Worm (Caenorhabditis elegans) whole organism, young adult: ENCODE results near the gene B0280.11.

ENCODE experiments used
- B0035.1 ChIP-seq: sonication (generic microtip); optimal IDR thresholded peaks from 2 replicates; lab custom pipeline; 2016; ENCODE audit warnings: missing genetic modification characterization, mild to moderate bottlenecking, missing compliant biosample characterization, missing genotype, missing genetic modification reagents
- C06A6.2 ChIP-seq: fragments of 200-800 bp; sonication (Bioruptor generic); conservative IDR thresholded peaks from 2 replicates; pipeline ENCODE4 v1.3.6; 2022; ENCODE audit warnings: missing genetic modification characterization, missing compliant biosample characterization
- C17E4.6 ChIP-seq: fragments of 200-800 bp; sonication (Bioruptor generic); IDR thresholded peaks from 2 replicates; pipeline ENCODE4 v1.3.6; 2022; ENCODE audit warnings: missing genetic modification reagents, missing genetic modification characterization, missing compliant biosample characterization
- D2030.7 ChIP-seq: fragments of 200-800 bp; sonication (Bioruptor generic); IDR thresholded peaks from 2 replicates; pipeline ENCODE4 v1.3.6; 2022; ENCODE audit warnings: missing genetic modification reagents, missing genetic modification characterization, missing compliant biosample characterization
- F10E7.11 ChIP-seq: sonication (generic microtip); optimal IDR thresholded peaks from 2 replicates; lab custom pipeline; 2017; ENCODE audit warnings: mild to moderate bottlenecking, missing genetic modification characterization, moderate library complexity, missing compliant biosample characterization
- F23B12.7 ChIP-seq: sonication (generic microtip); optimal IDR thresholded peaks from 2 replicates; lab custom pipeline; 2017; ENCODE audit warnings: missing genetic modification characterization, mild to moderate bottlenecking, missing compliant biosample characterization, antibody characterized with exemption, moderate library complexity; ENCODE audit not compliant: insufficient read depth
- F33H1.4 ChIP-seq: fragments of 200-800 bp; sonication (Bioruptor generic); IDR thresholded peaks from 2 replicates; pipeline ENCODE4 v1.3.6; 2022; ENCODE audit warnings: missing genetic modification reagents, missing genetic modification characterization, missing compliant biosample characterization
- F39B2.1 ChIP-seq: fragments of 200-800 bp; sonication (Bioruptor generic); IDR thresholded peaks from 2 replicates; pipeline ENCODE4 v1.3.6; 2022; ENCODE audit warnings: missing genetic modification reagents, missing genetic modification characterization, missing compliant biosample characterization
- F49E8.2 ChIP-seq: sonication (generic microtip); optimal IDR thresholded peaks from 3 replicates; lab custom pipeline; 2017; ENCODE audit warnings: missing genetic modification characterization, mild to moderate bottlenecking, missing compliant biosample characterization, antibody characterized with exemption, moderate library complexity; ENCODE audit not compliant: insufficient read depth
- T26A5.8 ChIP-seq: sonication (generic microtip); optimal IDR thresholded peaks from 2 replicates; lab custom pipeline; 2016; ENCODE audit warnings: missing genetic modification characterization, missing compliant biosample characterization
- Y53F4B.3 ChIP-seq: fragments of 200-800 bp; sonication (Bioruptor generic); IDR thresholded peaks from 2 replicates; pipeline ENCODE4 v1.3.6; 2022; ENCODE audit warnings: missing genetic modification reagents, missing genetic modification characterization, missing compliant biosample characterization
- Y53G8AR.9 ChIP-seq: fragments of 200-800 bp; sonication (Bioruptor generic); conservative IDR thresholded peaks from 2 replicates; pipeline ENCODE4 v1.3.6; 2022; ENCODE audit warnings: missing genetic modification reagents, missing genetic modification characterization, missing compliant biosample characterization
- Y56A3A.18 ChIP-seq: fragments of 200-800 bp; sonication (Bioruptor generic); IDR thresholded peaks from 2 replicates; pipeline ENCODE4 v1.3.6; 2022; ENCODE audit warnings: missing genetic modification reagents, missing genetic modification characterization, missing compliant biosample characterization
- Y79H2A.3 ChIP-seq: fragments of 200-800 bp; sonication (Bioruptor generic); conservative IDR thresholded peaks from 2 replicates; pipeline ENCODE4 v1.3.6; 2022; ENCODE audit warnings: missing genetic modification reagents, missing genetic modification characterization, missing compliant biosample characterization
- Y95B8A.8 ChIP-seq: fragments of 200-800 bp; sonication (Bioruptor generic); IDR thresholded peaks from 2 replicates; pipeline ENCODE4 v1.3.6; 2022; ENCODE audit warnings: missing genetic modification reagents, missing genetic modification characterization, missing compliant biosample characterization
- akir-1 ChIP-seq: fragments of 200-800 bp; sonication (Bioruptor generic); optimal IDR thresholded peaks from 2 replicates; lab custom pipeline; 2018; ENCODE audit warnings: mild to moderate bottlenecking, missing genetic modification characterization, moderate library complexity, missing compliant biosample characterization
- atf-7 ChIP-seq: sonication (generic microtip); optimal IDR thresholded peaks from 2 replicates; lab custom pipeline; 2017; ENCODE audit warnings: mild to moderate bottlenecking, missing genetic modification characterization, missing compliant biosample characterization
- attf-5 ChIP-seq: fragments of 200-800 bp; sonication (Bioruptor generic); optimal IDR thresholded peaks from 2 replicates; lab custom pipeline; 2018; ENCODE audit warnings: mild to moderate bottlenecking, missing genetic modification characterization, missing compliant biosample characterization
- cebp-2 ChIP-seq: fragments of 200-800 bp; sonication (Bioruptor generic); IDR thresholded peaks from 2 replicates; pipeline ENCODE4 v1.3.6; 2022; ENCODE audit warnings: missing genetic modification characterization, missing compliant biosample characterization
- ceh-100 ChIP-seq: fragments of 200-800 bp; sonication (Bioruptor generic); IDR thresholded peaks from 2 replicates; pipeline ENCODE4 v1.3.6; 2022; ENCODE audit warnings: missing genetic modification reagents, missing genetic modification characterization, missing compliant biosample characterization
- ceh-27 ChIP-seq: fragments of 200-800 bp; sonication (Bioruptor generic); optimal IDR thresholded peaks from 2 replicates; lab custom pipeline; 2018; ENCODE audit warnings: mild to moderate bottlenecking, missing genetic modification characterization, moderate library complexity, missing compliant biosample characterization
- ceh-58 ChIP-seq: fragments of 200-800 bp; sonication (Bioruptor generic); IDR thresholded peaks from 2 replicates; pipeline ENCODE4 v1.3.6; 2022; ENCODE audit warnings: missing genetic modification characterization, missing compliant biosample characterization
- ceh-91 ChIP-seq: fragments of 200-800 bp; sonication (Bioruptor generic); IDR thresholded peaks from 2 replicates; pipeline ENCODE4 v1.3.6; 2022; ENCODE audit warnings: missing genetic modification reagents, missing genetic modification characterization, missing compliant biosample characterization
- die-1 ChIP-seq: sonication (generic microtip); optimal IDR thresholded peaks from 2 replicates; lab custom pipeline; 2016; ENCODE audit warnings: missing genotype, mild to moderate bottlenecking, missing genetic modification characterization, missing compliant biosample characterization
- dox-1 ChIP-seq: fragments of 200-800 bp; sonication (Bioruptor generic); IDR thresholded peaks from 2 replicates; pipeline ENCODE4 v1.3.6; 2022; ENCODE audit warnings: missing genetic modification reagents, missing genetic modification characterization, missing compliant biosample characterization
- dpff-1 ChIP-seq: sonication (generic microtip); optimal IDR thresholded peaks from 2 replicates; lab custom pipeline; 2017; ENCODE audit warnings: mild to moderate bottlenecking, missing genetic modification characterization, missing compliant biosample characterization
- dpl-1 ChIP-seq: fragments of 150-350 bp; optimal IDR thresholded peaks from 2 replicates; lab custom pipeline; 2014; ENCODE audit warnings: missing biosample characterization, missing genetic modification reagents, missing genetic modification characterization
- egrh-3 ChIP-seq: fragments of 200-800 bp; sonication (Bioruptor generic); IDR thresholded peaks from 2 replicates; pipeline ENCODE4 v1.3.6; 2022; ENCODE audit warnings: missing genetic modification reagents, missing genetic modification characterization, missing compliant biosample characterization
- ekl-4 ChIP-seq: fragments of 200-800 bp; sonication (Bioruptor generic); IDR thresholded peaks from 2 replicates; pipeline ENCODE4 v1.3.6; 2022; ENCODE audit warnings: missing genetic modification reagents, missing genetic modification characterization, missing compliant biosample characterization
- ets-4 ChIP-seq: fragments of 200-800 bp; sonication (Bioruptor generic); optimal IDR thresholded peaks from 2 replicates; lab custom pipeline; 2018; ENCODE audit warnings: mild to moderate bottlenecking, missing genetic modification characterization, missing compliant biosample characterization
- gei-17 ChIP-seq: fragments of 200-800 bp; sonication (Bioruptor generic); optimal IDR thresholded peaks from 2 replicates; lab custom pipeline; 2018; ENCODE audit warnings: mild to moderate bottlenecking, missing genetic modification characterization, missing compliant biosample characterization
- hlh-12 ChIP-seq: sonication (generic microtip); optimal IDR thresholded peaks from 2 replicates; lab custom pipeline; 2016; ENCODE audit warnings: missing genetic modification characterization, missing compliant biosample characterization
- let-526 ChIP-seq: fragments of 200-800 bp; sonication (Bioruptor generic); IDR thresholded peaks from 2 replicates; pipeline ENCODE4 v1.3.6; 2022; ENCODE audit warnings: missing genetic modification reagents, missing genetic modification characterization, missing compliant biosample characterization
- lsl-1 ChIP-seq: fragments of 200-800 bp; sonication (Bioruptor generic); optimal IDR thresholded peaks from 2 replicates; lab custom pipeline; 2018; ENCODE audit warnings: mild to moderate bottlenecking, missing genetic modification characterization, moderate library complexity, missing compliant biosample characterization
- madf-10 ChIP-seq: sonication (generic microtip); optimal IDR thresholded peaks from 2 replicates; lab custom pipeline; 2016; ENCODE audit warnings: mild to moderate bottlenecking, missing genetic modification characterization, missing compliant biosample characterization
- madf-3 ChIP-seq: fragments of 200-800 bp; sonication (Bioruptor generic); IDR thresholded peaks from 2 replicates; pipeline ENCODE4 v1.3.6; 2022; ENCODE audit warnings: missing genetic modification reagents, missing genetic modification characterization, missing compliant biosample characterization
- nfya-2 ChIP-seq: fragments of 200-800 bp; sonication (Bioruptor generic); IDR thresholded peaks from 2 replicates; pipeline ENCODE4 v1.3.6; 2022; ENCODE audit warnings: missing genetic modification reagents, missing genetic modification characterization, missing compliant biosample characterization
- nhr-27 ChIP-seq: fragments of 200-800 bp; sonication (Bioruptor generic); optimal IDR thresholded peaks from 2 replicates; lab custom pipeline; 2018; ENCODE audit warnings: mild to moderate bottlenecking, missing genetic modification characterization, moderate library complexity, missing compliant biosample characterization
- pha-4 ChIP-seq: fragments of 150-350 bp; sonication (generic microtip); optimal IDR thresholded peaks from 2 replicates; lab custom pipeline; 2014; ENCODE audit warnings: missing biosample characterization, missing genetic modification reagents, missing genetic modification characterization
- rec-8 ChIP-seq, 2 experiments: sonication (generic microtip); optimal IDR thresholded peaks; 2 replicates each; lab custom pipeline; 2016; ENCODE audit warnings: mild to moderate bottlenecking in 2 of 2, missing genetic modification characterization in 2 of 2, missing genetic modification reagents in 2 of 2, missing genotype in 2 of 2, missing biosample characterization in 1 of 2, missing compliant biosample characterization in 1 of 2, moderate library complexity in 1 of 2
- sdz-38 ChIP-seq: sonication (generic microtip); optimal IDR thresholded peaks from 2 replicates; lab custom pipeline; 2016; ENCODE audit warnings: missing genotype, missing genetic modification characterization, missing compliant biosample characterization
- tbx-9 ChIP-seq: sonication (generic microtip); optimal IDR thresholded peaks from 2 replicates; lab custom pipeline; 2016; ENCODE audit warnings: borderline replicate concordance, missing genetic modification characterization, inconsistent platforms, missing compliant biosample characterization
- unc-130 ChIP-seq: sonication (generic microtip); optimal IDR thresholded peaks from 2 replicates; lab custom pipeline; 2016; ENCODE audit warnings: missing genetic modification reagents, missing genetic modification characterization, missing compliant biosample characterization
- ztf-18 ChIP-seq: sonication (generic microtip); optimal IDR thresholded peaks from 2 replicates; lab custom pipeline; 2016; ENCODE audit warnings: missing genotype, mild to moderate bottlenecking, missing genetic modification characterization, missing compliant biosample characterization
- ztf-22 ChIP-seq: fragments of 200-800 bp; sonication (Bioruptor generic); optimal IDR thresholded peaks from 2 replicates; lab custom pipeline; 2018; ENCODE audit warnings: mild to moderate bottlenecking, missing genetic modification characterization, moderate library complexity, missing compliant biosample characterization
- ztf-25 ChIP-seq: fragments of 200-800 bp; sonication (Bioruptor generic); IDR thresholded peaks from 2 replicates; pipeline ENCODE4 v1.3.6; 2022; ENCODE audit warnings: missing genetic modification reagents, missing genetic modification characterization, missing compliant biosample characterization
- ztf-28 ChIP-seq: fragments of 200-800 bp; sonication (Bioruptor generic); IDR thresholded peaks from 2 replicates; pipeline ENCODE4 v1.3.6; 2022; ENCODE audit warnings: missing genetic modification reagents, missing genetic modification characterization, missing compliant biosample characterization
- ztf-6 ChIP-seq: fragments of 200-800 bp; sonication (Bioruptor generic); IDR thresholded peaks from 2 replicates; pipeline ENCODE4 v1.3.6; 2022; ENCODE audit warnings: missing genetic modification reagents, missing genetic modification characterization, missing compliant biosample characterization

B0280.11 gene

ce11 chrIII:7140228-7140710, 2.2 kb upstream of the B0280.11 start (continued):
- TF ChIP-seq ceh-91 (GFP tag; lab: Robert Waterston, UW): 0 out of 2 replicates have a peak, but pooled peaks have one; percentile 18
- TF ChIP-seq D2030.7 (GFP tag; lab: Robert Waterston, UW): peak; percentile 96
- no peak for TF ChIP-seq gei-17 (GFP tag; lab: Kevin White, UChicago)
- no peak for TF ChIP-seq let-526
- no peak for TF ChIP-seq ztf-25 (GFP tag; lab: Robert Waterston, UW)
- no peak for TF ChIP-seq C06A6.2 (GFP tag; lab: Robert Waterston, UW)
- TF ChIP-seq lsl-1 (GFP tag; lab: Kevin White, UChicago): peak; percentile 67
- TF ChIP-seq ztf-18: peak; percentile 24
- TF ChIP-seq egrh-3 (GFP tag; lab: Robert Waterston, UW): no peak
- TF ChIP-seq Y95B8A.8 (GFP tag; lab: Robert Waterston, UW): peak; percentile 83
- no peak for TF ChIP-seq akir-1
- TF ChIP-seq F33H1.4 (GFP tag; lab: Robert Waterston, UW): peak; percentile 51
- no peak for TF ChIP-seq ztf-6
- TF ChIP-seq pha-4 (tag; lab: Kevin White, UChicago): no peak
- no peak for TF ChIP-seq dpl-1
- TF ChIP-seq madf-3 (GFP tag; lab: Robert Waterston, UW): peak; percentile 50; the same call in 1 of the 2 replicates
- TF ChIP-seq atf-7 (tag; lab: Kevin White, UChicago): no peak
- no peak for TF ChIP-seq die-1 (tag; lab: Kevin White, UChicago)
- no peak for TF ChIP-seq cebp-2 (GFP tag; lab: Robert Waterston, UW)
- no peak for TF ChIP-seq C17E4.6 (GFP tag; lab: Robert Waterston, UW)
- TF ChIP-seq dox-1 (GFP tag; lab: Robert Waterston, UW): peak; percentile 80
- TF ChIP-seq B0035.1: no peak
- TF ChIP-seq ekl-4 (GFP tag; lab: Robert Waterston, UW): peak; percentile 73
- no peak for TF ChIP-seq F10E7.11 (tag; lab: Kevin White, UChicago)
- no peak for TF ChIP-seq ceh-27 (GFP tag; lab: Kevin White, UChicago)
- TF ChIP-seq tbx-9 (tag; lab: Kevin White, UChicago): no peak
- TF ChIP-seq Y53F4B.3: no peak
- no peak for TF ChIP-seq Y79H2A.3 (GFP tag; lab: Robert Waterston, UW)
- TF ChIP-seq rec-8 (tag; optimal IDR thresholded peaks at IDR 0.05; lab: Kevin White, UChicago): peak in 1 of 2 experiments; percentile 49
- no peak for TF ChIP-seq ets-4 (GFP tag; lab: Kevin White, UChicago)
- TF ChIP-seq nfya-2 (GFP tag; lab: Robert Waterston, UW): no peak
- no peak for TF ChIP-seq F23B12.7 (tag; lab: Kevin White, UChicago)
- TF ChIP-seq dpff-1 (tag; lab: Kevin White, UChicago): no peak
- TF ChIP-seq F39B2.1 (GFP tag; lab: Robert Waterston, UW): 0 out of 2 replicates have a peak, but pooled peaks have one; percentile 64
- TF ChIP-seq ceh-100 (GFP tag; lab: Robert Waterston, UW): 0 out of 2 replicates have a peak, but pooled peaks have one; percentile 9
- TF ChIP-seq attf-5 (GFP tag; lab: Kevin White, UChicago): no peak
- peak; percentile 45 for TF ChIP-seq unc-130 (GFP tag; lab: Kevin White, UChicago)
- TF ChIP-seq madf-10 (tag; lab: Kevin White, UChicago): no peak
- no peak for TF ChIP-seq hlh-12 (tag; lab: Kevin White, UChicago)
- TF ChIP-seq ztf-28 (GFP tag; lab: Robert Waterston, UW): 0 out of 2 replicates have a peak, but pooled peaks have one; percentile 14
- 0 out of 2 replicates have a peak, but pooled peaks have one; percentile 37 for TF ChIP-seq Y56A3A.18 (GFP tag; lab: Robert Waterston, UW)
- TF ChIP-seq ceh-58: no peak
- peak; percentile 83 for TF ChIP-seq F49E8.2 (tag; lab: Kevin White, UChicago)
- TF ChIP-seq ztf-22 (GFP tag; lab: Kevin White, UChicago): no peak
- TF ChIP-seq sdz-38 (tag; lab: Kevin White, UChicago): no peak
- TF ChIP-seq T26A5.8 (tag; lab: Kevin White, UChicago): no peak
- no peak for TF ChIP-seq nhr-27 (tag; lab: Kevin White, UChicago)
- peak; percentile 51; the same call in 1 of the 2 replicates for TF ChIP-seq Y53G8AR.9 (GFP tag; lab: Robert Waterston, UW)
